Worm (Caenorhabditis elegans): ENCODE data around the gene K07F5.8.

DNA sequence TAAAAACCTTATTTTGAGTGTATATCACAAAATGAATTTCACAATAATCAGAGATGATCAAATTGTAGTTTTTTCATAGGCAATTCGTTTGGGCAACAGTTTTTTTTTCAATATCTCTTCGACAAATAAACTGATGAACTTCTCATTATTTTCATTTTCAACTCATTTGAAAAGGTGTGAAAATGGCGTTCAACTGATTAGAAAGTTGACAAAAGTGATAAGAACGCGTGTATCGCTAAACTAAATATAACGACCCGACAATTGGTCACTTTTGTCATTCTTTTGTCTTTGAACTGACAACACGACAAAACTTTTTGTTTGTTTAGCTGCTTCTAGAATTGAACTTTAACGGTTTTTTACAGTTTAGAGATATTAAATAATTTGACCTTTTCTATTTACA, 5.4 kb upstream of the K07F5.8 start:
- no peak for TF ChIP-seq unc-62 (GFP tag; optimal IDR thresholded peaks at IDR 0.05 in 1 of 2)
- no peak for TF ChIP-seq unc-62 (tag; optimal IDR thresholded peaks at IDR 0.05)
- TF ChIP-seq lin-39 (tag; optimal IDR thresholded peaks at IDR 0.05): no peak
- TF ChIP-seq ZK546.5 (tag; optimal IDR thresholded peaks at IDR 0.05): no peak
